Worm (Caenorhabditis elegans): ENCODE data around the gene ctl-1.
A peak's percentile ranks its signal among the peaks of the same experiment; 100 is the strongest.

Gene ctl-1

ce11 chrII:14312182-14312581 lies 6.1 kb upstream of the ctl-1 start (continued):
- TF ChIP-seq ama-1 (optimal IDR thresholded peaks at IDR 0.05) = no peak
- no peak for TF ChIP-seq ama-1 (GFP tag; optimal IDR thresholded peaks at IDR 0.05)
- TF ChIP-seq F22D6.2 (tag; optimal IDR thresholded peaks at IDR 0.05) = no peak
- no peak for TF ChIP-seq aptf-2 (GFP tag; conservative IDR thresholded peaks at IDR 0.05)
- no peak for TF ChIP-seq egrh-3 (GFP tag; IDR thresholded peaks at IDR 0.05)
- no peak for TF ChIP-seq ztf-28 (GFP tag; IDR thresholded peaks at IDR 0.05)
- no peak for TF ChIP-seq ztf-3 (GFP tag; optimal IDR thresholded peaks at IDR 0.05)
- TF ChIP-seq B0336.3 (GFP tag; IDR thresholded peaks at IDR 0.05) = no peak
- no peak for TF ChIP-seq ceh-58 (GFP tag; IDR thresholded peaks at IDR 0.05)
- TF ChIP-seq tbx-9 (tag; optimal IDR thresholded peaks at IDR 0.05; ENCODE audit: borderline replicate concordance) = no peak
- no peak for TF ChIP-seq ceh-100 (GFP tag; IDR thresholded peaks at IDR 0.05)
- no peak for TF ChIP-seq chd-7 (tag; optimal IDR thresholded peaks at IDR 0.05)
- TF ChIP-seq akir-1 (GFP tag; optimal IDR thresholded peaks at IDR 0.05) = no peak
- TF ChIP-seq D2030.7 (GFP tag; IDR thresholded peaks at IDR 0.05) = peak; percentile 65; the same call in 1 of the 2 replicates
- TF ChIP-seq lag-1 (GFP tag; IDR thresholded peaks at IDR 0.05) = no peak
- TF ChIP-seq efl-1 (GFP tag; optimal IDR thresholded peaks at IDR 0.05) = peak; percentile 55
- TF ChIP-seq repo-1 (tag; optimal IDR thresholded peaks at IDR 0.05) = no peak
- no peak for TF ChIP-seq ceh-40 (GFP tag; IDR thresholded peaks at IDR 0.05)
- no peak for TF ChIP-seq mel-28 (tag; optimal IDR thresholded peaks at IDR 0.05; ENCODE audit: borderline replicate concordance)
- no peak for TF ChIP-seq ztf-25 (GFP tag; IDR thresholded peaks at IDR 0.05)
- no peak for TF ChIP-seq hsf-1 (GFP tag; IDR thresholded peaks at IDR 0.05)
- no peak for TF ChIP-seq ztf-22 (GFP tag; optimal IDR thresholded peaks at IDR 0.05)

- TF ChIP-seq lin-54 (GFP tag; optimal IDR thresholded peaks at IDR 0.05) (no peak), ama-1 (optimal IDR thresholded peaks at IDR 0.05) (no peak), ama-1 (GFP tag; optimal IDR thresholded peaks at IDR 0.05) (no peak), snpc-3.4 (tag; optimal IDR thresholded peaks at IDR 0.05) (no peak), nfya-2 (GFP tag; IDR thresholded peaks at IDR 0.05) (no peak), repo-1 (tag; optimal IDR thresholded peaks at IDR 0.05) (no peak), ceh-100 (GFP tag; IDR thresholded peaks at IDR 0.05) (no peak), aptf-2 (GFP tag; conservative IDR thresholded peaks at IDR 0.05) (no peak), C17E4.6 (GFP tag; IDR thresholded peaks at IDR 0.05) (no peak), akir-1 (GFP tag; optimal IDR thresholded peaks at IDR 0.05) (no peak), attf-3 (GFP tag; conservative IDR thresholded peaks at IDR 0.05) (no peak), ztf-18 (tag; optimal IDR thresholded peaks at IDR 0.05) (no peak), fkh-3 (tag; optimal IDR thresholded peaks at IDR 0.05) (no peak), unc-130 (GFP tag; optimal IDR thresholded peaks at IDR 0.05) (no peak), nfya-1 (tag; optimal IDR thresholded peaks at IDR 0.05; ENCODE audit: borderline replicate concordance, insufficient read depth) (no peak), somi-1 (GFP tag; optimal IDR thresholded peaks at IDR 0.05) (no peak), C06A6.2 (GFP tag; conservative IDR thresholded peaks at IDR 0.05) (no peak), ceh-58 (GFP tag; IDR thresholded peaks at IDR 0.05) (no peak), F52B5.7 (tag; optimal IDR thresholded peaks at IDR 0.05) (no peak), ztf-22 (GFP tag; optimal IDR thresholded peaks at IDR 0.05) (no peak)
These were observed 5.5 kb upstream of the ctl-1 start for ce11 chrII:14311537-14311936.

- peak; percentile 53; the same call in 1 of the 2 replicates for TF ChIP-seq F33H1.4 (GFP tag; IDR thresholded peaks at IDR 0.05)
- TF ChIP-seq lsl-1 (GFP tag; optimal IDR thresholded peaks at IDR 0.05) = peak; percentile 88
- no peak for TF ChIP-seq mcd-1 (GFP tag; IDR thresholded peaks at IDR 0.05)
- no peak for TF ChIP-seq mel-28 (tag; optimal IDR thresholded peaks at IDR 0.05; ENCODE audit: borderline replicate concordance)
These were observed 4.8 kb upstream of the ctl-1 start, which contains the start of gene ctl-3 for ce11 chrII:14310729-14311388. Gene ctl-3, minus strand, starts transcription at chrII:14310779.
